Worm (Caenorhabditis elegans) whole organism, young adult: ENCODE data around the gene gars-1.

Experiments used
- B0019.2 ChIP-seq: fragments of 200-800 bp; sonication (Bioruptor generic); conservative IDR thresholded peaks from 2 replicates; pipeline ENCODE4 v1.3.6; 2022; ENCODE audit warnings: missing genetic modification reagents, missing genetic modification characterization, missing compliant biosample characterization
- C06A6.2 ChIP-seq: fragments of 200-800 bp; sonication (Bioruptor generic); conservative IDR thresholded peaks from 2 replicates; pipeline ENCODE4 v1.3.6; 2022; ENCODE audit warnings: missing genetic modification characterization, missing compliant biosample characterization
- C17E4.6 ChIP-seq: fragments of 200-800 bp; sonication (Bioruptor generic); IDR thresholded peaks from 2 replicates; pipeline ENCODE4 v1.3.6; 2022; ENCODE audit warnings: missing genetic modification reagents, missing genetic modification characterization, missing compliant biosample characterization
- F49E8.2 ChIP-seq: sonication (generic microtip); optimal IDR thresholded peaks from 3 replicates; lab custom pipeline; 2017; ENCODE audit warnings: missing genetic modification characterization, mild to moderate bottlenecking, missing compliant biosample characterization, antibody characterized with exemption, moderate library complexity; ENCODE audit not compliant: insufficient read depth
- F57C9.4 ChIP-seq: sonication (generic microtip); optimal IDR thresholded peaks from 2 replicates; lab custom pipeline; 2017; ENCODE audit warnings: mild to moderate bottlenecking, missing genetic modification characterization, missing compliant biosample characterization
- K11D2.4 ChIP-seq: fragments of 200-800 bp; sonication (Bioruptor generic); IDR thresholded peaks from 2 replicates; pipeline ENCODE4 v1.3.6; 2022; ENCODE audit warnings: missing genetic modification reagents, missing genetic modification characterization, missing compliant biosample characterization
- T07F8.4 ChIP-seq: sonication (generic microtip); optimal IDR thresholded peaks from 2 replicates; lab custom pipeline; 2016; ENCODE audit warnings: mild to moderate bottlenecking, missing genetic modification characterization, moderate library complexity, missing compliant biosample characterization
- Y53G8AR.9 ChIP-seq: fragments of 200-800 bp; sonication (Bioruptor generic); conservative IDR thresholded peaks from 2 replicates; pipeline ENCODE4 v1.3.6; 2022; ENCODE audit warnings: missing genetic modification reagents, missing genetic modification characterization, missing compliant biosample characterization
- Y56A3A.18 ChIP-seq: fragments of 200-800 bp; sonication (Bioruptor generic); IDR thresholded peaks from 2 replicates; pipeline ENCODE4 v1.3.6; 2022; ENCODE audit warnings: missing genetic modification reagents, missing genetic modification characterization, missing compliant biosample characterization
- Y79H2A.3 ChIP-seq: fragments of 200-800 bp; sonication (Bioruptor generic); conservative IDR thresholded peaks from 2 replicates; pipeline ENCODE4 v1.3.6; 2022; ENCODE audit warnings: missing genetic modification reagents, missing genetic modification characterization, missing compliant biosample characterization
- aptf-2 ChIP-seq: fragments of 200-800 bp; sonication (Bioruptor generic); conservative IDR thresholded peaks from 2 replicates; pipeline ENCODE4 v1.3.6; 2022; ENCODE audit warnings: missing genetic modification reagents, missing genetic modification characterization, missing compliant biosample characterization
- aptf-3 ChIP-seq: fragments of 200-800 bp; sonication (Bioruptor generic); IDR thresholded peaks from 2 replicates; pipeline ENCODE4 v1.3.6; 2022; ENCODE audit warnings: missing genetic modification characterization, missing compliant biosample characterization
- attf-5 ChIP-seq: fragments of 200-800 bp; sonication (Bioruptor generic); optimal IDR thresholded peaks from 2 replicates; lab custom pipeline; 2018; ENCODE audit warnings: mild to moderate bottlenecking, missing genetic modification characterization, missing compliant biosample characterization
- dox-1 ChIP-seq: fragments of 200-800 bp; sonication (Bioruptor generic); IDR thresholded peaks from 2 replicates; pipeline ENCODE4 v1.3.6; 2022; ENCODE audit warnings: missing genetic modification reagents, missing genetic modification characterization, missing compliant biosample characterization
- ets-4 ChIP-seq: fragments of 200-800 bp; sonication (Bioruptor generic); optimal IDR thresholded peaks from 2 replicates; lab custom pipeline; 2018; ENCODE audit warnings: mild to moderate bottlenecking, missing genetic modification characterization, missing compliant biosample characterization
- gei-17 ChIP-seq: fragments of 200-800 bp; sonication (Bioruptor generic); optimal IDR thresholded peaks from 2 replicates; lab custom pipeline; 2018; ENCODE audit warnings: mild to moderate bottlenecking, missing genetic modification characterization, missing compliant biosample characterization
- him-1 ChIP-seq: sonication (generic microtip); optimal IDR thresholded peaks from 2 replicates; lab custom pipeline; 2016; ENCODE audit warnings: missing genotype, missing genetic modification reagents, missing genetic modification characterization, missing compliant biosample characterization
- let-607 ChIP-seq, 2 experiments: fragments of 200-800 bp in 1 of 2; sonication (Bioruptor generic) in 1 of 2; sonication (generic microtip) in 1 of 2; optimal IDR thresholded peaks; 2 replicates each; lab custom pipeline; 2016 to 2018; ENCODE audit warnings: mild to moderate bottlenecking in 2 of 2, missing compliant biosample characterization in 2 of 2, missing genetic modification characterization in 2 of 2, moderate library complexity in 2 of 2, missing genotype in 1 of 2
- lsl-1 ChIP-seq: fragments of 200-800 bp; sonication (Bioruptor generic); optimal IDR thresholded peaks from 2 replicates; lab custom pipeline; 2018; ENCODE audit warnings: mild to moderate bottlenecking, missing genetic modification characterization, moderate library complexity, missing compliant biosample characterization
- lsy-27 ChIP-seq: sonication (generic microtip); optimal IDR thresholded peaks from 2 replicates; lab custom pipeline; 2017; ENCODE audit warnings: missing genetic modification characterization, mild to moderate bottlenecking, missing compliant biosample characterization, antibody characterized with exemption, missing genotype, borderline replicate concordance; ENCODE audit not compliant: insufficient read depth
- madf-8 ChIP-seq: fragments of 200-800 bp; sonication (Bioruptor generic); conservative IDR thresholded peaks from 2 replicates; pipeline ENCODE4 v1.3.6; 2022; ENCODE audit warnings: missing genetic modification reagents, missing genetic modification characterization, missing compliant biosample characterization
- mel-28 ChIP-seq: sonication (generic microtip); optimal IDR thresholded peaks from 2 replicates; lab custom pipeline; 2016; ENCODE audit warnings: borderline replicate concordance, mild to moderate bottlenecking, missing genetic modification characterization, missing compliant biosample characterization
- nfya-1 ChIP-seq: sonication (generic microtip); optimal IDR thresholded peaks from 2 replicates; lab custom pipeline; 2017; ENCODE audit warnings: antibody characterized with exemption, missing compliant biosample characterization, missing genetic modification characterization, borderline replicate concordance; ENCODE audit not compliant: insufficient read depth
- nfya-2 ChIP-seq: fragments of 200-800 bp; sonication (Bioruptor generic); IDR thresholded peaks from 2 replicates; pipeline ENCODE4 v1.3.6; 2022; ENCODE audit warnings: missing genetic modification reagents, missing genetic modification characterization, missing compliant biosample characterization
- nhr-179 ChIP-seq: sonication (generic microtip); optimal IDR thresholded peaks from 2 replicates; lab custom pipeline; 2016; ENCODE audit warnings: mild to moderate bottlenecking, missing genetic modification characterization, missing compliant biosample characterization
- nhr-27 ChIP-seq: fragments of 200-800 bp; sonication (Bioruptor generic); optimal IDR thresholded peaks from 2 replicates; lab custom pipeline; 2018; ENCODE audit warnings: mild to moderate bottlenecking, missing genetic modification characterization, moderate library complexity, missing compliant biosample characterization
- nhr-80 ChIP-seq: sonication (generic microtip); optimal IDR thresholded peaks from 2 replicates; lab custom pipeline; 2016; ENCODE audit warnings: missing genetic modification characterization, missing compliant biosample characterization
- rcor-1 ChIP-seq: fragments of 200-800 bp; sonication (Bioruptor generic); IDR thresholded peaks from 2 replicates; pipeline ENCODE4 v1.3.6; 2022; ENCODE audit warnings: missing genetic modification reagents, missing genetic modification characterization, missing compliant biosample characterization
- snpc-1.3 ChIP-seq: sonication (generic microtip); optimal IDR thresholded peaks from 2 replicates; lab custom pipeline; 2017; ENCODE audit warnings: missing genetic modification characterization, mild to moderate bottlenecking, missing compliant biosample characterization, antibody characterized with exemption, moderate library complexity, missing genotype, missing genetic modification reagents; ENCODE audit not compliant: insufficient read depth
- snpc-4 ChIP-seq, 5 experiments: fragments of 150-350 bp in 1 of 5; sonication (generic microtip) in 4 of 5; optimal IDR thresholded peaks; 2 replicates each; lab custom pipeline; 2014 to 2018; ENCODE audit warnings: missing genetic modification characterization in 5 of 5, missing biosample characterization in 3 of 5, antibody characterized with exemption in 2 of 5, mild to moderate bottlenecking in 2 of 5, missing compliant biosample characterization in 2 of 5, missing genotype in 2 of 5, moderate library complexity in 2 of 5, missing genetic modification reagents in 1 of 5
- tlf-1 ChIP-seq: fragments of 200-800 bp; sonication (Bioruptor generic); optimal IDR thresholded peaks from 2 replicates; lab custom pipeline; 2018; ENCODE audit warnings: mild to moderate bottlenecking, missing genetic modification characterization, missing compliant biosample characterization
- unc-62 ChIP-seq: fragments of 150-350 bp; optimal IDR thresholded peaks from 2 replicates; lab custom pipeline; 2014; ENCODE audit warnings: missing biosample characterization, missing genetic modification reagents, missing genetic modification characterization
- ztf-22 ChIP-seq: fragments of 200-800 bp; sonication (Bioruptor generic); optimal IDR thresholded peaks from 2 replicates; lab custom pipeline; 2018; ENCODE audit warnings: mild to moderate bottlenecking, missing genetic modification characterization, moderate library complexity, missing compliant biosample characterization

Gene gars-1

ce11 chrIII:5155393-5155792 is 8.0 kb downstream of the gars-1 start:
- TF ChIP-seq Y56A3A.18 (GFP tag; lab: Robert Waterston, UW) (0 out of 2 replicates have a peak, but pooled peaks have one; percentile 41), Y79H2A.3 (GFP tag; lab: Robert Waterston, UW) (0 out of 2 replicates have a peak, but pooled peaks have one; percentile 31), Y53G8AR.9 (GFP tag; lab: Robert Waterston, UW) (peak; percentile 54; the same call in 1 of the 2 replicates), F49E8.2 (tag; lab: Kevin White, UChicago) (peak; percentile 57), gei-17 (GFP tag; lab: Kevin White, UChicago) (no peak), lsy-27 (tag; lab: Kevin White, UChicago) (no peak), lsl-1 (peak; percentile 2)

- no peak for TF ChIP-seq nfya-1 (tag; lab: Kevin White, UChicago)
- peak; percentile 58 for TF ChIP-seq snpc-4 (GFP tag; optimal IDR thresholded peaks at IDR 0.05; lab: Kevin White, UChicago)
- no peak for TF ChIP-seq snpc-4 (tag; optimal IDR thresholded peaks at IDR 0.05; lab: Kevin White, UChicago)
- TF ChIP-seq attf-5 (GFP tag; lab: Kevin White, UChicago): peak; percentile 42
These were observed 10.3 kb downstream of the gars-1 start, which contains the start of the genes rbm-42 and grwd-1 for ce11 chrIII:5153137-5153536. Gene rbm-42 (minus strand): TSS chrIII:5153229. Gene grwd-1 (plus strand): TSS chrIII:5153464.

- TF ChIP-seq F57C9.4 (no peak), unc-62 (peak; percentile 4), C06A6.2 (GFP tag; lab: Robert Waterston, UW) (no peak), nhr-179 (tag; lab: Kevin White, UChicago) (no peak), nfya-2 (GFP tag; lab: Robert Waterston, UW) (no peak), Y53G8AR.9 (GFP tag; lab: Robert Waterston, UW) (no peak)
These were observed 12.4 kb downstream of the gars-1 start for ce11 chrIII:5150980-5151379.

- TF ChIP-seq mel-28 (tag; lab: Kevin White, UChicago) (no peak), B0019.2 (GFP tag; lab: Robert Waterston, UW) (no peak)
These were observed 13.4 kb downstream of the gars-1 start for ce11 chrIII:5150012-5150411.

- TF ChIP-seq madf-8: no peak
These were observed 13.9 kb downstream of the gars-1 start, which contains the start of gene Y54H5A.2 for ce11 chrIII:5149478-5149877. Gene Y54H5A.2 (minus strand): TSS chrIII:5149578.

- peak; percentile 40 for TF ChIP-seq nhr-80 (tag; lab: Kevin White, UChicago)
- no peak for TF ChIP-seq T07F8.4 (tag; lab: Kevin White, UChicago)
These were observed 16.0 kb downstream of the gars-1 start for ce11 chrIII:5147445-5147844.

- TF ChIP-seq snpc-4 (GFP tag; optimal IDR thresholded peaks at IDR 0.05; lab: Kevin White, UChicago): no peak
- TF ChIP-seq snpc-4 (tag; optimal IDR thresholded peaks at IDR 0.05; lab: Kevin White, UChicago): no peak
- no peak for TF ChIP-seq rcor-1 (GFP tag; lab: Robert Waterston, UW)
- TF ChIP-seq nhr-179 (tag; lab: Kevin White, UChicago): no peak
- TF ChIP-seq C17E4.6 (GFP tag; lab: Robert Waterston, UW): 0 out of 2 replicates have a peak, but pooled peaks have one; percentile 10
- no peak for TF ChIP-seq tlf-1
- TF ChIP-seq ets-4 (GFP tag; lab: Kevin White, UChicago): peak; percentile 19
- TF ChIP-seq let-607 (tag; optimal IDR thresholded peaks at IDR 0.05; lab: Kevin White, UChicago): no peak
- 0 out of 2 replicates have a peak, but pooled peaks have one; percentile 34 for TF ChIP-seq dox-1
- no peak for TF ChIP-seq him-1 (tag; lab: Kevin White, UChicago)
- no peak for TF ChIP-seq F57C9.4
- TF ChIP-seq T07F8.4 (tag; lab: Kevin White, UChicago): no peak
- no peak for TF ChIP-seq K11D2.4 (GFP tag; lab: Robert Waterston, UW)
- TF ChIP-seq lsy-27 (tag; lab: Kevin White, UChicago): no peak
- TF ChIP-seq aptf-2 (GFP tag; lab: Robert Waterston, UW): no peak
- no peak for TF ChIP-seq aptf-3 (GFP tag; lab: Robert Waterston, UW)
- TF ChIP-seq nhr-80 (tag; lab: Kevin White, UChicago): peak; percentile 74
- no peak for TF ChIP-seq snpc-1.3 (tag; lab: Kevin White, UChicago)
- no peak for TF ChIP-seq nhr-27 (tag; lab: Kevin White, UChicago)
- TF ChIP-seq ztf-22: peak; percentile 66
These were observed 16.7 kb downstream of the gars-1 start for ce11 chrIII:5146749-5147148.
